Fruit fly (Drosophila melanogaster): ENCODE results near the gene CG7730.

dm6 chr3L:17044799-17045198, 17.5 kb downstream of the CG7730 start, which contains the start of gene Pop5:
- no peak for TF ChIP-seq GATAd (GFP tag; optimal IDR thresholded peaks at IDR 0.05)
- no peak for TF ChIP-seq pan (optimal IDR thresholded peaks at IDR 0.05)
- no peak for TF ChIP-seq br (GFP tag; optimal IDR thresholded peaks at IDR 0.05)
- no peak for TF ChIP-seq dl (GFP tag; optimal IDR thresholded peaks at IDR 0.05; ENCODE audit: insufficient read depth in 1 of 2, partially characterized antibody in 2 of 2)
- TF ChIP-seq Jra (GFP tag; optimal IDR thresholded peaks at IDR 0.05) = no peak
- TF ChIP-seq sv (GFP tag; optimal IDR thresholded peaks at IDR 0.05) = no peak
- TF ChIP-seq Hr78 (GFP tag; optimal IDR thresholded peaks at IDR 0.05) = no peak
- TF ChIP-seq Dif (GFP tag; optimal IDR thresholded peaks at IDR 0.05; ENCODE audit: partially characterized antibody) = no peak
- TF ChIP-seq lola (GFP tag; optimal IDR thresholded peaks at IDR 0.05) = no peak
